Fruit fly (Drosophila melanogaster): ENCODE data around the gene sws.

sws gene

dm6 chrX:7972363-7972942 lies 4.4 kb upstream of the sws start (continued):
- TF ChIP-seq Sox15 (GFP tag; optimal IDR thresholded peaks at IDR 0.05) (peak; percentile 82), CG31627 (GFP tag; optimal IDR thresholded peaks at IDR 0.05) (peak; percentile 85), CG8632 (GFP tag; optimal IDR thresholded peaks at IDR 0.05) (peak; percentile 87), Eip75B (GFP tag; optimal IDR thresholded peaks at IDR 0.05) (peak; percentile 87), eg (GFP tag; IDR thresholded peaks at IDR 0.05) (peak; percentile 94), OdsH (GFP tag; optimal IDR thresholded peaks at IDR 0.05) (peak; percentile 87), CG16779 (tag; optimal IDR thresholded peaks at IDR 0.05) (peak; percentile 77), Ets21C (GFP tag; optimal IDR thresholded peaks at IDR 0.05) (peak; percentile 74), Lpt (GFP tag; optimal IDR thresholded peaks at IDR 0.05) (peak; percentile 83), Ets96B (tag; optimal IDR thresholded peaks at IDR 0.05) (peak; percentile 88), CG1621 (tag; optimal IDR thresholded peaks at IDR 0.05) (peak; percentile 94), Hr38 (GFP tag; optimal IDR thresholded peaks at IDR 0.05) (no peak), CG6808 (GFP tag; optimal IDR thresholded peaks at IDR 0.05) (peak; percentile 92), CG4318 (GFP tag; optimal IDR thresholded peaks at IDR 0.05) (peak; percentile 66), esn (GFP tag; optimal IDR thresholded peaks at IDR 0.05) (peak; percentile 88), CG6854 (GFP tag; optimal IDR thresholded peaks at IDR 0.05) (peak; percentile 75), CG6163 (GFP tag; IDR thresholded peaks at IDR 0.05) (peak; percentile 95), spab (GFP tag; optimal IDR thresholded peaks at IDR 0.05) (peak; percentile 88), svp (GFP tag) (peak; percentile 93), CG32006 (GFP tag; optimal IDR thresholded peaks at IDR 0.05) (peak; percentile 88), CG15336 (GFP tag; IDR thresholded peaks at IDR 0.05) (peak; percentile 90)

- peak; percentile 82 for TF ChIP-seq dsx (GFP tag; optimal IDR thresholded peaks at IDR 0.05; ENCODE audit: poor library complexity, severe bottlenecking)
- peak; percentile 85 for TF ChIP-seq CG10669 (GFP tag; optimal IDR thresholded peaks at IDR 0.05)
- peak; percentile 81 for TF ChIP-seq CG31627 (GFP tag; optimal IDR thresholded peaks at IDR 0.05)
- peak; percentile 62 for TF ChIP-seq CG8319 (GFP tag; optimal IDR thresholded peaks at IDR 0.05)
- peak; percentile 51 for TF ChIP-seq CG16779 (tag; optimal IDR thresholded peaks at IDR 0.05)
- TF ChIP-seq Sox14 (GFP tag; optimal IDR thresholded peaks at IDR 0.05) = peak; percentile 87
- peak; percentile 16 for TF ChIP-seq CG6854 (GFP tag; optimal IDR thresholded peaks at IDR 0.05)
- TF ChIP-seq CG32006 (GFP tag; optimal IDR thresholded peaks at IDR 0.05) = peak; percentile 91
- peak; percentile 79 for TF ChIP-seq CG15336 (GFP tag; IDR thresholded peaks at IDR 0.05)
- peak; percentile 78 to 80 for TF ChIP-seq salr (GFP tag; optimal IDR thresholded peaks at IDR 0.05)
- peak; percentile 74 for TF ChIP-seq spab (GFP tag; optimal IDR thresholded peaks at IDR 0.05)
- peak; percentile 22 for TF ChIP-seq Blimp-1 (GFP tag; optimal IDR thresholded peaks at IDR 0.05)
- peak; percentile 66 for TF ChIP-seq Lpt (GFP tag; optimal IDR thresholded peaks at IDR 0.05)
- TF ChIP-seq Hr4 (GFP tag; optimal IDR thresholded peaks at IDR 0.05) = peak; percentile 80
- no peak for TF ChIP-seq Hr38 (GFP tag; optimal IDR thresholded peaks at IDR 0.05)
- TF ChIP-seq Sox102F (GFP tag; optimal IDR thresholded peaks at IDR 0.05) = peak; percentile 84
- TF ChIP-seq CG6163 (GFP tag; IDR thresholded peaks at IDR 0.05) = peak; percentile 71
- peak; percentile 80 for TF ChIP-seq CG8632 (GFP tag; optimal IDR thresholded peaks at IDR 0.05)
- TF ChIP-seq ss (GFP tag; optimal IDR thresholded peaks at IDR 0.05) = peak; percentile 78 to 80
- peak; percentile 89 for TF ChIP-seq svp (GFP tag)
- TF ChIP-seq CG10631 (GFP tag; optimal IDR thresholded peaks at IDR 0.05) = peak; percentile 88
- TF ChIP-seq CG1621 (tag; optimal IDR thresholded peaks at IDR 0.05) = peak; percentile 78
- peak; percentile 70 for TF ChIP-seq CG34406 (GFP tag; optimal IDR thresholded peaks at IDR 0.05)
- peak; percentile 72 for TF ChIP-seq CG6792 (GFP tag; optimal IDR thresholded peaks at IDR 0.05)
- TF ChIP-seq cyc (GFP tag; optimal IDR thresholded peaks at IDR 0.05) = peak; percentile 82
- TF ChIP-seq Met (GFP tag; optimal IDR thresholded peaks at IDR 0.05) = peak; percentile 87
- peak; percentile 87 for TF ChIP-seq CG3032 (tag; optimal IDR thresholded peaks at IDR 0.05)
- peak; percentile 90 for TF ChIP-seq topi (GFP tag; optimal IDR thresholded peaks at IDR 0.05)
- peak; percentile 15 for TF ChIP-seq fd85E (GFP tag; optimal IDR thresholded peaks at IDR 0.05)
- peak; percentile 98 for TF ChIP-seq Eip78C (GFP tag)
- TF ChIP-seq CG6808 (GFP tag; optimal IDR thresholded peaks at IDR 0.05) = peak; percentile 87
- TF ChIP-seq CG4318 (GFP tag; optimal IDR thresholded peaks at IDR 0.05) = peak; percentile 83
- TF ChIP-seq fkh (GFP tag; optimal IDR thresholded peaks at IDR 0.05) = no peak
- peak; percentile 28; the same call in 1 of the 2 replicates for TF ChIP-seq CG11294 (GFP tag; IDR thresholded peaks at IDR 0.05)
- TF ChIP-seq achi (GFP tag; optimal IDR thresholded peaks at IDR 0.05) = peak; percentile 83
- TF ChIP-seq Ets96B (tag; optimal IDR thresholded peaks at IDR 0.05) = peak; percentile 85
- TF ChIP-seq lz (GFP tag; optimal IDR thresholded peaks at IDR 0.05) = peak; percentile 84
- TF ChIP-seq CG8119 (GFP tag; IDR thresholded peaks at IDR 0.05) = peak; percentile 84
- peak; percentile 81 for TF ChIP-seq CG3919 (GFP tag; optimal IDR thresholded peaks at IDR 0.05)
- peak; percentile 86 for TF ChIP-seq acj6 (GFP tag; optimal IDR thresholded peaks at IDR 0.05)
- peak; percentile 75 for TF ChIP-seq CG11762 (GFP tag; optimal IDR thresholded peaks at IDR 0.05; ENCODE audit: insufficient read depth)
Observed at dm6 chrX:7970396-7970795, 2.4 kb upstream of the sws start.
